Fruit fly (Drosophila melanogaster): ENCODE results near the gene CG15561.

CG15561 gene

dm6 chr3R:31215830-31216229 is at the start of gene CG15561 (continued):
- TF ChIP-seq CG12104 (GFP tag; optimal IDR thresholded peaks at IDR 0.05) (no peak), CG14860 (GFP tag; IDR thresholded peaks at IDR 0.05; ENCODE audit: partially characterized antibody) (no peak), mam (GFP tag; optimal IDR thresholded peaks at IDR 0.05) (no peak), sd (tag; optimal IDR thresholded peaks at IDR 0.05) (no peak), CG33213 (GFP tag; optimal IDR thresholded peaks at IDR 0.05) (peak; percentile 75), dmrt11E (tag; optimal IDR thresholded peaks at IDR 0.05) (peak; percentile 19), bsh (GFP tag; optimal IDR thresholded peaks at IDR 0.05) (no peak), Chrac-16 (GFP tag; optimal IDR thresholded peaks at IDR 0.05) (no peak), ems (GFP tag; optimal IDR thresholded peaks at IDR 0.05) (peak; percentile 18), CG11247 (GFP tag; IDR thresholded peaks at IDR 0.05) (no peak), maf-S (GFP tag; optimal IDR thresholded peaks at IDR 0.05) (peak; percentile 60), NC2α (GFP tag; optimal IDR thresholded peaks at IDR 0.05) (no peak), otp (GFP tag; IDR thresholded peaks at IDR 0.05) (no peak), CkIIα-i1 (GFP tag; IDR thresholded peaks at IDR 0.05) (no peak), CG14441 (GFP tag; IDR thresholded peaks at IDR 0.05) (no peak), Jarid2 (GFP tag; optimal IDR thresholded peaks at IDR 0.05) (no peak), CG10654 (GFP tag; optimal IDR thresholded peaks at IDR 0.05) (peak; percentile 42), CG14965 (GFP tag; optimal IDR thresholded peaks at IDR 0.05; ENCODE audit: borderline replicate concordance) (no peak), Abd-B (GFP tag; optimal IDR thresholded peaks at IDR 0.05) (no peak), CG10209 (GFP tag; optimal IDR thresholded peaks at IDR 0.05) (peak; percentile 44), CG17802 (tag; optimal IDR thresholded peaks at IDR 0.05) (peak; percentile 32), slbo (GFP tag; IDR thresholded peaks at IDR 0.05) (no peak), CG4328 (GFP tag; optimal IDR thresholded peaks at IDR 0.05) (no peak), trh (GFP tag; optimal IDR thresholded peaks at IDR 0.05) (no peak), CG4854 (GFP tag; optimal IDR thresholded peaks at IDR 0.05) (no peak), lilli (GFP tag; optimal IDR thresholded peaks at IDR 0.05) (peak; percentile 61), CG5245 (GFP tag; optimal IDR thresholded peaks at IDR 0.05) (peak; percentile 3), sima (GFP tag; optimal IDR thresholded peaks at IDR 0.05) (no peak), lbe (GFP tag; optimal IDR thresholded peaks at IDR 0.05) (no peak), gsb-n (tag; optimal IDR thresholded peaks at IDR 0.05) (no peak), Nf-YA (GFP tag; IDR thresholded peaks at IDR 0.05) (no peak), CG6765 (GFP tag; optimal IDR thresholded peaks at IDR 0.05) (no peak), CG5953 (GFP tag; IDR thresholded peaks at IDR 0.05) (no peak), CG4820 (GFP tag; optimal IDR thresholded peaks at IDR 0.05) (no peak), Elba2 (GFP tag; optimal IDR thresholded peaks at IDR 0.05) (no peak), CG1602 (GFP tag; optimal IDR thresholded peaks at IDR 0.05) (no peak), CG11696 (GFP tag; IDR thresholded peaks at IDR 0.05) (no peak), CG9215 (GFP tag; IDR thresholded peaks at IDR 0.05) (no peak), Hr3 (GFP tag; optimal IDR thresholded peaks at IDR 0.05) (no peak), CG11085 (GFP tag; IDR thresholded peaks at IDR 0.05) (no peak), tap (tag; optimal IDR thresholded peaks at IDR 0.05) (no peak), CG16779 (GFP tag; IDR thresholded peaks at IDR 0.05) (no peak), CrebB (tag; optimal IDR thresholded peaks at IDR 0.05) (peak; percentile 64), CG6175 (GFP tag; IDR thresholded peaks at IDR 0.05) (no peak), HLH3B (GFP tag; IDR thresholded peaks at IDR 0.05) (no peak), Tbp (GFP tag; optimal IDR thresholded peaks at IDR 0.05) (no peak), HHEX (GFP tag; optimal IDR thresholded peaks at IDR 0.05) (peak; percentile 23), pros (GFP tag; optimal IDR thresholded peaks at IDR 0.05) (no peak), H15 (GFP tag; IDR thresholded peaks at IDR 0.05) (no peak), CG7357 (GFP tag; IDR thresholded peaks at IDR 0.05) (no peak), CG6272 (GFP tag; IDR thresholded peaks at IDR 0.05) (no peak), CG34422 (GFP tag; IDR thresholded peaks at IDR 0.05) (no peak), exex (tag; optimal IDR thresholded peaks at IDR 0.05) (no peak)
